Worm (Caenorhabditis elegans): Measurements from ENCODE around the gene dig-1.

dig-1 gene

ce11 chrIII:6805397-6805796 is 59.3 kb downstream of the dig-1 start:
- TF ChIP-seq mep-1 (tag; optimal IDR thresholded peaks at IDR 0.05) = peak; percentile 46
- TF ChIP-seq efl-1 (optimal IDR thresholded peaks at IDR 0.05) = peak; percentile 25 to 34
- TF ChIP-seq efl-1 (GFP tag; optimal IDR thresholded peaks at IDR 0.05 in 1 of 2) = peak; percentile 14 to 85
- TF ChIP-seq egl-27 (tag; optimal IDR thresholded peaks at IDR 0.05) = no peak
- peak; percentile 24 for TF ChIP-seq elt-2 (tag; optimal IDR thresholded peaks at IDR 0.05)
- no peak for TF ChIP-seq ceh-8 (GFP tag; optimal IDR thresholded peaks at IDR 0.05)
- peak; percentile 46 for TF ChIP-seq rnt-1 (tag; optimal IDR thresholded peaks at IDR 0.05)
- no peak for TF ChIP-seq ets-5 (GFP tag; IDR thresholded peaks at IDR 0.05)
- peak; percentile 58 for TF ChIP-seq nhr-85 (tag)
- TF ChIP-seq nhr-19 (GFP tag; conservative IDR thresholded peaks at IDR 0.05) = peak; percentile 59
- no peak for TF ChIP-seq sup-37 (GFP tag; optimal IDR thresholded peaks at IDR 0.05)
- TF ChIP-seq snu-23 (GFP tag; optimal IDR thresholded peaks at IDR 0.05) = peak; percentile 56
- TF ChIP-seq mdl-1 (tag; optimal IDR thresholded peaks at IDR 0.05) = peak in 1 of 2 experiments; percentile 34
- TF ChIP-seq zag-1 (tag; optimal IDR thresholded peaks at IDR 0.05) = no peak
- peak; percentile 49 for TF ChIP-seq nhr-20 (tag; optimal IDR thresholded peaks at IDR 0.05)
- TF ChIP-seq dpl-1 (GFP tag; optimal IDR thresholded peaks at IDR 0.05) = peak in 1 of 3 experiments; percentile 19
- peak; percentile 6 to 63 for TF ChIP-seq lin-35 (GFP tag; optimal IDR thresholded peaks at IDR 0.05)
- peak; percentile 6 for TF ChIP-seq blmp-1 (tag; optimal IDR thresholded peaks at IDR 0.05)
- peak; percentile 18 for TF ChIP-seq skn-1 (tag; optimal IDR thresholded peaks at IDR 0.05)
- TF ChIP-seq unc-130 (tag; optimal IDR thresholded peaks at IDR 0.05) = peak; percentile 12
- peak; percentile 28 for TF ChIP-seq C16A3.4 (tag; optimal IDR thresholded peaks at IDR 0.05)
- no peak for TF ChIP-seq pax-3 (tag; optimal IDR thresholded peaks at IDR 0.05)
- TF ChIP-seq swsn-7 (tag; optimal IDR thresholded peaks at IDR 0.05) = peak; percentile 6
- TF ChIP-seq nhr-90 (tag; optimal IDR thresholded peaks at IDR 0.05; ENCODE audit: poor library complexity) = peak; percentile 69
- TF ChIP-seq tbx-2 (tag; optimal IDR thresholded peaks at IDR 0.05) = peak; percentile 1
- peak; percentile 51 for TF ChIP-seq nhr-47 (tag; optimal IDR thresholded peaks at IDR 0.05)
- no peak for TF ChIP-seq unc-62 (GFP tag; optimal IDR thresholded peaks at IDR 0.05)
- peak in 1 of 6 experiments; percentile 6 for TF ChIP-seq elt-3 (tag; optimal IDR thresholded peaks at IDR 0.05)
- TF ChIP-seq nhr-71 (tag; optimal IDR thresholded peaks at IDR 0.05) = peak; percentile 50
- peak in 1 of 2 experiments; percentile 58 for TF ChIP-seq lsy-2 (tag; optimal IDR thresholded peaks at IDR 0.05)
- no peak for TF ChIP-seq ceh-82 (tag; optimal IDR thresholded peaks at IDR 0.05)

- no peak for TF ChIP-seq lir-3 (tag; optimal IDR thresholded peaks at IDR 0.05; ENCODE audit: poor library complexity)
- peak; percentile 16 for TF ChIP-seq nhr-85 (tag)
- TF ChIP-seq efl-1 (optimal IDR thresholded peaks at IDR 0.05) = no peak
- TF ChIP-seq efl-1 (GFP tag; optimal IDR thresholded peaks at IDR 0.05 in 1 of 2) = peak in 1 of 2 experiments; percentile 83
- no peak for TF ChIP-seq sptf-1 (tag; optimal IDR thresholded peaks at IDR 0.05)
These were observed 70.8 kb downstream of the dig-1 start, which contains the start of gene F28F5.4 for ce11 chrIII:6816930-6817329. TSS of gene F28F5.4 (minus strand) at chrIII:6817033.

- TF ChIP-seq ceh-8 (GFP tag; optimal IDR thresholded peaks at IDR 0.05) = no peak
- peak; percentile 74 for TF ChIP-seq elt-2 (tag; optimal IDR thresholded peaks at IDR 0.05)
These were observed 71.9 kb downstream of the dig-1 start for ce11 chrIII:6818037-6818436.

DNA sequence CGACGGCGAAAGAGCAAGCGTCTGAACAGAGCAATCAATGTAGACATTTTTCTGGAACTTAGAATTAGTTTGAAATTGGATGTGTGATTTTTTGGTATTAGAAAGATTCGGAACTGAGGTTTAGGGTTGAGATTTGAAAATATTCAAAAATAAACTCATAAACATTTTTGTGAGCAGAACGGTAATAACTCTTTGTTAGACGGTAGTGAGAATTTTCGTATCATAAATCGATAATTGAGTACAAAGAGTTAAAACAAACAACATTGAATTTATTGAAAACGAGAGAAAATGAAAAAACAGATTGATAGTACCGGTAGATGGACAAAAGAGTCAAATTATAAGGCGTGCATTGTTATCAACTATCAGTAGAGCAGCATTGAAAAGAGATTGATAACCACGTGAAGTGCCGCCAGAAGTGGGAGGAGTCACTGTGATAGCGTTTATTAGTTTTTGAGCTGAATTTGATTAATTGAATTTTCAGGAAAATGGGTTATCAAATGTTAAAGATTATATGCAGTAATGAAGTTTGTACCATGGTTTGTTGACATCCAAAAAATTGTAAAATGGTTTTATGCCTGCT is 73.3 kb downstream of the dig-1 start, which contains the start of gene F28F5.6:
F28F5.6 (minus strand) TSS at position 51 of the 580 bp plus-strand sequence.
- TF ChIP-seq pqm-1 (tag; optimal IDR thresholded peaks at IDR 0.05) (peak; percentile 62), mdl-1 (tag; optimal IDR thresholded peaks at IDR 0.05) (peak in 1 of 2 experiments; percentile 26), elt-2 (tag; optimal IDR thresholded peaks at IDR 0.05) (peak; percentile 91), efl-1 (optimal IDR thresholded peaks at IDR 0.05) (no peak), efl-1 (GFP tag; optimal IDR thresholded peaks at IDR 0.05 in 1 of 2) (peak in 1 of 2 experiments; percentile 25), fkh-4 (tag; optimal IDR thresholded peaks at IDR 0.05; ENCODE audit: borderline replicate concordance) (no peak), nhr-19 (GFP tag; conservative IDR thresholded peaks at IDR 0.05) (no peak), rnt-1 (tag; optimal IDR thresholded peaks at IDR 0.05) (no peak), lin-35 (GFP tag; optimal IDR thresholded peaks at IDR 0.05) (peak in 1 of 2 experiments; percentile 19)

Data from whole organism, L1 larva.